Worm (Caenorhabditis elegans) whole organism, L2 larva: ENCODE measurements around the gene K12G11.6.

Source experiments
- ama-1 ChIP-seq: fragments of 150-350 bp; optimal IDR thresholded peaks from 2 replicates; lab custom pipeline; 2018; ENCODE audit warnings: inconsistent platforms
- ceh-16 ChIP-seq: fragments of 150-350 bp; optimal IDR thresholded peaks from 2 replicates; lab custom pipeline; 2014; ENCODE audit warnings: missing biosample characterization, missing genetic modification characterization
- lin-11 ChIP-seq: fragments of 150-350 bp; sonication (generic microtip); optimal IDR thresholded peaks from 2 replicates; lab custom pipeline; 2014; ENCODE audit warnings: missing biosample characterization, missing genetic modification characterization, inconsistent platforms, mixed read lengths
- lin-13 ChIP-seq: fragments of 150-350 bp; optimal IDR thresholded peaks from 2 replicates; lab custom pipeline; 2014; ENCODE audit warnings: missing biosample characterization, missing genetic modification reagents, missing genetic modification characterization
- lin-39 ChIP-seq: fragments of 150-350 bp; optimal IDR thresholded peaks from 2 replicates; lab custom pipeline; 2014; ENCODE audit warnings: missing biosample characterization, missing genetic modification reagents, missing genetic modification characterization
- lsy-2 ChIP-seq, 2 experiments: fragments of 150-350 bp in 1 of 2; sonication (generic microtip) in 1 of 2; optimal IDR thresholded peaks; 2 replicates each; lab custom pipeline; 2014 to 2017; ENCODE audit warnings: missing biosample characterization in 2 of 2, missing genetic modification characterization in 2 of 2
- nhr-11 ChIP-seq: fragments of 150-350 bp; optimal IDR thresholded peaks from 2 replicates; lab custom pipeline; 2014; ENCODE audit warnings: missing biosample characterization, missing genetic modification characterization
- nhr-129 ChIP-seq: fragments of 150-350 bp; optimal IDR thresholded peaks from 2 replicates; lab custom pipeline; 2014; ENCODE audit warnings: missing biosample characterization, missing genetic modification characterization
- nhr-237 ChIP-seq: fragments of 150-350 bp; optimal IDR thresholded peaks from 2 replicates; lab custom pipeline; 2014; ENCODE audit warnings: missing biosample characterization, missing genetic modification characterization
- nhr-77 ChIP-seq: fragments of 150-350 bp; optimal IDR thresholded peaks from 2 replicates; lab custom pipeline; 2014; ENCODE audit warnings: missing biosample characterization, missing genetic modification characterization
- sma-9 ChIP-seq, 2 experiments: fragments of 150-350 bp in 1 of 2; sonication (generic microtip) in 1 of 2; optimal IDR thresholded peaks; 2 replicates each; lab custom pipeline; 2014 to 2016; ENCODE audit warnings: missing genetic modification characterization in 2 of 2, mild to moderate bottlenecking in 1 of 2, missing biosample characterization in 1 of 2, missing compliant biosample characterization in 1 of 2, missing genetic modification reagents in 1 of 2, moderate library complexity in 1 of 2
- snpc-4 ChIP-seq: fragments of 150-350 bp; optimal IDR thresholded peaks from 2 replicates; lab custom pipeline; 2014; ENCODE audit warnings: missing biosample characterization, missing genetic modification characterization
- ztf-4 ChIP-seq: fragments of 150-350 bp; optimal IDR thresholded peaks from 2 replicates; lab custom pipeline; 2014; ENCODE audit warnings: missing biosample characterization, missing genetic modification characterization

DNA sequence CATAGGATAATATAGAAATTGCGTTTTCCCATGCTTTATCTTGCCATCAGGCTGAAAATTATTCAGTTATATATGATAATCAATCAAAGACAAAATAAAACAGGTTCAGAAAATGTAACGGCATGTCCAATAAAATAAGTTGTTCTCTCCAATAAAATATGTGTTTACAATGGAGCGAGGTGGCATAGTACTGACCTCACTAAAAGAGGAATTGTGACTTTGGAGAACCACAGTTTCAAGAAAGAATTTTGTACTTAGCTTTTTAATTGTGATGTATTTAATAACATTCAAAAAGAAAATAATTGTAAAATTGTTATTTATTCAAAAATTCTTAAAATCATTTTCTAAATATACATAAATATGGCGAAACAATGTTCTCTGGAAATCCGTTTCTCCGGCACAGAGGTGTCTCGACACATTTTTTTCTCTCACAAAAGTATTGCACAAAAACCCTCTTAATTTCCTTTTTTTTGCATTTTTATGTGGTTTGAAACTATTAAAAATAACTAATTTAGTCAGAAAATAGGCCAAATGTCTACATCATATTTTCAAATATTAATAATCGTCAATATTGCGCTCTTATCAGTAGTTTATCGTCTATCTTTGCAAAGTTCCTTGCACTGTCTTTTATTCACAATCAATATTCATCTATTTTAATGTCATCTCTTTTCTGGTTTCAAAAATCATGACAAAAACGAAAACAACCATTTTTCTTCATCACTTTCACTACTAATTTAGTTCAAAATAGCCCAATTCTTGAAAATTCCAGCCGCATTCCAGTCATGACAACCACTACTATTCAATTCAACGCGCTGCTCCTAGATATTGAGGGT is 39.3 kb downstream of the K12G11.6 start, which contains the start of the genes aman-2 and F58H1.3:
- no peak for TF ChIP-seq ceh-16 (tag; lab: Kevin White, UChicago)
- peak in 1 of 2 experiments; percentile 70 for TF ChIP-seq lsy-2 (tag; optimal IDR thresholded peaks at IDR 0.05; lab: Kevin White, UChicago)
- no peak for TF ChIP-seq ama-1 (lab: Kevin White, UChicago)
- TF ChIP-seq lin-39 (tag; lab: Kevin White, UChicago): no peak
- no peak for TF ChIP-seq nhr-237 (tag; lab: Kevin White, UChicago)
- no peak for TF ChIP-seq nhr-77
- no peak for TF ChIP-seq sma-9 (GFP tag; optimal IDR thresholded peaks at IDR 0.05; lab: Kevin White, UChicago)
- no peak for TF ChIP-seq sma-9 (tag; optimal IDR thresholded peaks at IDR 0.05; lab: Kevin White, UChicago)
- TF ChIP-seq snpc-4 (tag; lab: Kevin White, UChicago): peak; percentile 11
- no peak for TF ChIP-seq nhr-11 (tag; lab: Kevin White, UChicago)
- peak; percentile 37 for TF ChIP-seq nhr-129 (tag; lab: Kevin White, UChicago)
- peak; percentile 36 for TF ChIP-seq lin-13 (GFP tag; lab: Kevin White, UChicago)
- no peak for TF ChIP-seq ztf-4 (tag; lab: Kevin White, UChicago)
- TF ChIP-seq lin-11 (tag; lab: Kevin White, UChicago): no peak
